Worm (Caenorhabditis elegans) whole organism, L1 larva: Measurements from ENCODE around the gene best-19.

ENCODE experiments used
- fos-1 ChIP-seq: fragments of 150-350 bp; optimal IDR thresholded peaks from 2 replicates; lab custom pipeline; 2014; ENCODE audit warnings: missing biosample characterization, missing genetic modification characterization
- lin-13 ChIP-seq: fragments of 150-350 bp; optimal IDR thresholded peaks from 2 replicates; lab custom pipeline; 2014; ENCODE audit warnings: missing biosample characterization, missing genetic modification reagents, missing genetic modification characterization
- lin-39 ChIP-seq: fragments of 150-350 bp; optimal IDR thresholded peaks from 2 replicates; lab custom pipeline; 2014; ENCODE audit warnings: missing biosample characterization, missing genetic modification reagents, missing genetic modification characterization
- lsy-2 ChIP-seq, 2 experiments: fragments of 150-350 bp; optimal IDR thresholded peaks; 2 replicates each; lab custom pipeline; 2014; ENCODE audit warnings: missing biosample characterization in 2 of 2, missing genetic modification characterization in 2 of 2
- nhr-77 ChIP-seq: fragments of 150-350 bp; optimal IDR thresholded peaks from 2 replicates; lab custom pipeline; 2014; ENCODE audit warnings: missing biosample characterization, missing genetic modification characterization
- tbx-2 ChIP-seq: sonication (generic microtip); optimal IDR thresholded peaks from 2 replicates; lab custom pipeline; 2016; ENCODE audit warnings: missing genetic modification characterization, missing compliant biosample characterization

ce11 chrIV:294737-295136 is 11.3 kb downstream of the best-19 start:
- TF ChIP-seq lin-39 (tag; lab: Kevin White, UChicago) (no peak), nhr-77 (tag; lab: Kevin White, UChicago) (no peak), lsy-2 (tag; optimal IDR thresholded peaks at IDR 0.05; lab: Kevin White, UChicago) (no peak), fos-1 (no peak), lin-13 (GFP tag; lab: Kevin White, UChicago) (no peak), tbx-2 (tag; lab: Kevin White, UChicago) (peak; percentile 1)
